Fruit fly (Drosophila melanogaster) whole organism, wandering third instar larva: Measurements from ENCODE around the gene CG3655.

Experiments
- Abd-B ChIP-seq: fragments of >200 bp; optimal IDR thresholded peaks from 2 replicates; lab custom pipeline; 2017; ENCODE audit warnings: missing biosample characterization, missing genetic modification characterization
- CG9705 ChIP-seq: fragments of 200-800 bp; sonication (Bioruptor generic); optimal IDR thresholded peaks from 2 replicates; lab custom pipeline; 2018; ENCODE audit warnings: missing biosample characterization, mild to moderate bottlenecking, missing genetic modification characterization
- CrebA ChIP-seq: fragments of 200-800 bp; sonication (Bioruptor generic); optimal IDR thresholded peaks from 2 replicates; lab custom pipeline; 2016; ENCODE audit warnings: missing biosample characterization, mild to moderate bottlenecking, missing genetic modification characterization, borderline replicate concordance
- Dfd ChIP-seq: fragments of >200 bp; optimal IDR thresholded peaks from 2 replicates; lab custom pipeline; 2017; ENCODE audit warnings: missing biosample characterization, missing genetic modification characterization
- GATAd ChIP-seq: sonication (Bioruptor generic); optimal IDR thresholded peaks from 2 replicates; lab custom pipeline; 2016; ENCODE audit warnings: missing biosample characterization, missing genetic modification characterization
- HLH106 ChIP-seq: fragments of 200-800 bp; optimal IDR thresholded peaks from 3 replicates; lab custom pipeline; 2019; ENCODE audit warnings: missing biosample characterization, mild to moderate bottlenecking, missing genetic modification characterization, moderate library complexity
- Hr78 ChIP-seq: fragments of >200 bp; optimal IDR thresholded peaks from 2 replicates; lab custom pipeline; 2017; ENCODE audit warnings: missing biosample characterization, missing genetic modification characterization
- Mio ChIP-seq: sonication (Bioruptor generic); optimal IDR thresholded peaks from 2 replicates; lab custom pipeline; 2016; ENCODE audit warnings: missing biosample characterization, missing genetic modification characterization
- Myc ChIP-seq: fragments of >200 bp; optimal IDR thresholded peaks from 2 replicates; lab custom pipeline; 2017
- Rel ChIP-seq, 2 experiments: fragments of 200-800 bp; sonication (Bioruptor generic) in 1 of 2; optimal IDR thresholded peaks; 2 replicates in 1 of 2; 3 replicates in 1 of 2; lab custom pipeline; 2016 to 2019; ENCODE audit warnings: mild to moderate bottlenecking in 2 of 2, missing biosample characterization in 2 of 2, missing genetic modification characterization in 2 of 2, moderate library complexity in 1 of 2
- Sp1 ChIP-seq: fragments of 200-800 bp; sonication (Bioruptor generic); optimal IDR thresholded peaks from 3 replicates; lab custom pipeline; 2019; ENCODE audit warnings: missing biosample characterization, mild to moderate bottlenecking, missing genetic modification characterization, moderate library complexity
- Vsx2 ChIP-seq: fragments of 200-300, 225-300 bp; sonication (Bioruptor generic); optimal IDR thresholded peaks from 2 replicates; lab custom pipeline; 2018; ENCODE audit warnings: missing biosample characterization, missing genetic modification characterization; ENCODE audit not compliant: partially characterized antibody
- br ChIP-seq: fragments of 200-800 bp; sonication (Bioruptor generic); optimal IDR thresholded peaks from 2 replicates; lab custom pipeline; 2016; ENCODE audit warnings: missing biosample characterization, missing genetic modification characterization
- dl ChIP-seq, 2 experiments: fragments of 175-275, 200-275 bp in 1 of 2; fragments of 200-275 bp in 1 of 2; sonication (Bioruptor generic); optimal IDR thresholded peaks; lab custom pipeline; 2018; ENCODE audit warnings: mild to moderate bottlenecking in 2 of 2, missing biosample characterization in 2 of 2, missing genetic modification characterization in 2 of 2, moderate library complexity in 2 of 2; ENCODE audit not compliant: partially characterized antibody in 2 of 2, insufficient read depth in 1 of 2
- dmrt93B ChIP-seq: fragments of 200-800 bp; sonication (Bioruptor generic); optimal IDR thresholded peaks from 2 replicates; lab custom pipeline; 2018; ENCODE audit warnings: missing biosample characterization, mild to moderate bottlenecking, missing genetic modification characterization
- dsf ChIP-seq: sonication (Bioruptor generic); optimal IDR thresholded peaks from 2 replicates; lab custom pipeline; 2016; ENCODE audit warnings: missing biosample characterization, missing genetic modification characterization, borderline replicate concordance
- foxo ChIP-seq, 2 experiments: fragments of 200-800 bp; sonication (Bioruptor generic); optimal IDR thresholded peaks; 2 replicates in 1 of 2; 3 replicates in 1 of 2; lab custom pipeline; 2016 to 2017; ENCODE audit warnings: missing biosample characterization in 2 of 2, missing genetic modification characterization in 2 of 2
- fru ChIP-seq: fragments of 200-800 bp; sonication (Bioruptor generic); optimal IDR thresholded peaks from 3 replicates; lab custom pipeline; 2016; ENCODE audit warnings: missing biosample characterization, mild to moderate bottlenecking, missing genetic modification characterization
- psq ChIP-seq: fragments of 200-800 bp; sonication (Bioruptor generic); optimal IDR thresholded peaks from 3 replicates; lab custom pipeline; 2017; ENCODE audit warnings: missing biosample characterization, mild to moderate bottlenecking, missing genetic modification characterization, moderate library complexity
- sage ChIP-seq: fragments of 200-800 bp; sonication (Bioruptor generic); optimal IDR thresholded peaks from 2 replicates; lab custom pipeline; 2016; ENCODE audit warnings: missing biosample characterization, mild to moderate bottlenecking, missing genetic modification characterization
- tai ChIP-seq: sonication (Bioruptor generic); optimal IDR thresholded peaks from 2 replicates; lab custom pipeline; 2016; ENCODE audit warnings: missing biosample characterization, missing genetic modification characterization
- usp ChIP-seq: fragments of >200 bp; optimal IDR thresholded peaks from 2 replicates; lab custom pipeline; 2017; ENCODE audit warnings: missing biosample characterization, missing genetic modification characterization

CG3655 gene

DNA sequence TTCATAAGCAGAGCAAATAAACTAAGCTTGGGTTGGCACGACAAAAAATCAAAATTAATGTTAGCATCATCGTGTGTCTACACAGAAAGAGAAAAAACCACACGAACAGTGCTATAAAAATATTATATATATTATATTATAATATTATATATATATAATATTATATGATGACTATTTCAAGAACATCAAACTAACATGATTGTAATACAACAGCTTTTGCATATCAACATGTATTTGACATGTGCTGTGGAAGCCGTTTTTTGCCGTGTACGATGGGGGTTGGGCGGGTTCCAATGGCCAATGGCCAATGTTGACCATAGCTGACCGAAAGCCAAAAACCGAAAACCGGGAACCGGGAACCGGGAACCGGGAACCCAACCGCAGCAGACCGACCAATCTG, 11.3 kb downstream of the CG3655 start:
- TF ChIP-seq dmrt93B (GFP tag; lab: Kevin White, UChicago) = no peak
- peak in 1 of 2 experiments; percentile 10 for TF ChIP-seq foxo (GFP tag; optimal IDR thresholded peaks at IDR 0.05; lab: Kevin White, UChicago)

- no peak for TF ChIP-seq CG9705 (GFP tag; lab: Kevin White, UChicago)
- TF ChIP-seq dsf (GFP tag; lab: Kevin White, UChicago) = no peak
- TF ChIP-seq Myc (lab: Kevin White, UChicago) = no peak
- no peak for TF ChIP-seq Abd-B (GFP tag; lab: Kevin White, UChicago)
- TF ChIP-seq fru (GFP tag; lab: Kevin White, UChicago) = peak; percentile 1
- no peak for TF ChIP-seq GATAd (GFP tag; lab: Kevin White, UChicago)
- no peak for TF ChIP-seq CrebA (GFP tag; lab: Kevin White, UChicago)
- TF ChIP-seq foxo (GFP tag; optimal IDR thresholded peaks at IDR 0.05; lab: Kevin White, UChicago) = peak in 1 of 2 experiments; percentile 11
Observed at dm6 chrX:1120896-1121295, 13.8 kb downstream of the CG3655 start.

DNA sequence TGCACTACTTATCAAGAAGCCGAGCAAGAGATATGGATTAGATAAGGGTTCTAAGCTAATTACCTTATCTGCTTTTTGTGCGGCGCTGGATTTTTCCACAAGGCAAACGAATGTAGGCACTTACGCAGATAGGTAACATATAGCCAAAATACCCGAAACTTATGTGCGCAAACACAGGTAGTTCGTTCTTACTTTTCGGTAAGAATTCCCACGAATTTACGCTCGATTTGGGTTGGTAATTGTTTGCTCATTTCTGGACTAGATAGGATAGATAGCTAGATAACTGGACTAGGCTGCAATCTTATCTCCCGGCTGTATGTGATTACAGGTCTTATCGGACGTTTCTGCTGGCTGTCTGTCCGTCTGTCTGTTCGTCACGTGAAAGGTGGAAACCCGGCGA, 14.3 kb downstream of the CG3655 start:
- TF ChIP-seq Sp1 (GFP tag; lab: Kevin White, UChicago) (no peak), HLH106 (tag; lab: Kevin White, UChicago) (no peak), Vsx2 (GFP tag; lab: Kevin White, UChicago) (peak; percentile 94), dmrt93B (GFP tag; lab: Kevin White, UChicago) (no peak), Rel (GFP tag; optimal IDR thresholded peaks at IDR 0.05; lab: Kevin White, UChicago) (no peak), Rel (tag; optimal IDR thresholded peaks at IDR 0.05; lab: Kevin White, UChicago) (peak; percentile 60), usp (GFP tag; lab: Kevin White, UChicago) (no peak), fru (GFP tag; lab: Kevin White, UChicago) (no peak), Mio (GFP tag; lab: Kevin White, UChicago) (no peak), Dfd (GFP tag; lab: Kevin White, UChicago) (no peak), br (GFP tag; lab: Kevin White, UChicago) (peak; percentile 42), psq (no peak)

- TF ChIP-seq Hr78 (GFP tag; lab: Kevin White, UChicago) (no peak), CrebA (GFP tag; lab: Kevin White, UChicago) (no peak)
Observed at dm6 chrX:1119174-1119573, 15.5 kb downstream of the CG3655 start.

- TF ChIP-seq fru (GFP tag; lab: Kevin White, UChicago) (no peak), Dfd (GFP tag; lab: Kevin White, UChicago) (no peak), Mio (GFP tag; lab: Kevin White, UChicago) (no peak), dsf (GFP tag; lab: Kevin White, UChicago) (no peak), Rel (GFP tag; optimal IDR thresholded peaks at IDR 0.05; lab: Kevin White, UChicago) (no peak), Rel (tag; optimal IDR thresholded peaks at IDR 0.05; lab: Kevin White, UChicago) (no peak), tai (GFP tag; lab: Kevin White, UChicago) (no peak)
Observed at dm6 chrX:1110185-1110584, 24.5 kb downstream of the CG3655 start.

- no peak for TF ChIP-seq Myc (lab: Kevin White, UChicago)
- TF ChIP-seq sage (GFP tag; lab: Kevin White, UChicago) = no peak
- TF ChIP-seq dl (GFP tag; optimal IDR thresholded peaks at IDR 0.05; lab: Kevin White, UChicago; ENCODE audit: insufficient read depth in 1 of 2, partially characterized antibody in 2 of 2) = no peak
- no peak for TF ChIP-seq Sp1 (GFP tag; lab: Kevin White, UChicago)
- no peak for TF ChIP-seq Mio (GFP tag; lab: Kevin White, UChicago)
- TF ChIP-seq dsf (GFP tag; lab: Kevin White, UChicago) = no peak
Observed at dm6 chrX:1109302-1109701, 25.4 kb downstream of the CG3655 start.

dm6 chrX:1107552-1107951, 27.1 kb downstream of the CG3655 start:
- TF ChIP-seq Sp1 (GFP tag; lab: Kevin White, UChicago) (no peak), dmrt93B (GFP tag; lab: Kevin White, UChicago) (no peak), fru (GFP tag; lab: Kevin White, UChicago) (no peak), Rel (GFP tag; optimal IDR thresholded peaks at IDR 0.05; lab: Kevin White, UChicago) (no peak), Rel (tag; optimal IDR thresholded peaks at IDR 0.05; lab: Kevin White, UChicago) (peak; percentile 12)

DNA sequence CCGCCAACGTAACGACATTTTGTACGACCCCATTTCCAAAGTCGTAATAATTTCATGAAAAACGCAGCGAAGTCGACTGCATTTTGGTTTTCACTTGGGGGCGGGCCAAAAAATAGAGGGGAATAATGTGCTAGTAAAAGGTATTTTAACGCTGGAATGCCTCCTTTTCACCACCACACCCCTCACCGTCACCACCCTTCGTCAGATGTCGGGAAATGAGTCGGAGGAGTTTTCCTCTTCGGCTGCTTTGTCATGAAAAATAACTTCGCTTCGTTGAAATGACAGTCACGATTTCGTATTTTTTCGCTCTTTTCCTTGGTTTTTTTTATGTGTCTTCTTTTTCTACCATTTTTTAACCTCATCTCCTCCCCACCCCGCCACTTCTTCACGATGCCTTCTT, 30.9 kb downstream of the CG3655 start:
- no peak for TF ChIP-seq CrebA (GFP tag; lab: Kevin White, UChicago)
